Worm (Caenorhabditis elegans) whole organism, L4/young adult: Measurements from ENCODE around the gene cal-4.

ENCODE experiments used
- W03F9.2 ChIP-seq: fragments of 150-350 bp; optimal IDR thresholded peaks from 2 replicates; lab custom pipeline; 2014; ENCODE audit warnings: missing biosample characterization, missing genetic modification characterization
- dao-5 ChIP-seq: sonication (generic microtip); optimal IDR thresholded peaks from 2 replicates; lab custom pipeline; 2016; ENCODE audit warnings: missing genotype, missing genetic modification characterization, moderate library complexity, missing compliant biosample characterization
- him-1 ChIP-seq: sonication (generic microtip); optimal IDR thresholded peaks from 2 replicates; lab custom pipeline; 2016; ENCODE audit warnings: missing genotype, missing genetic modification reagents, missing genetic modification characterization, missing compliant biosample characterization

- TF ChIP-seq dao-5 (tag; lab: Kevin White, UChicago) (no peak), him-1 (tag; lab: Kevin White, UChicago) (no peak), W03F9.2 (tag; lab: Kevin White, UChicago) (no peak)
Measured at ce11 chrIV:10567822-10568221, 46.6 kb downstream of the cal-4 start.
